Fruit fly (Drosophila melanogaster): Measurements from ENCODE around the gene jdp.

dm6 chr3R:30540196-30540595, 13.4 kb upstream of the jdp start:
- TF ChIP-seq CG12605 (GFP tag; IDR thresholded peaks at IDR 0.05) (peak; percentile 54), D1 (tag; optimal IDR thresholded peaks at IDR 0.05) (no peak), EcR (GFP tag; optimal IDR thresholded peaks at IDR 0.05) (no peak), rn (GFP tag; IDR thresholded peaks at IDR 0.05) (peak; percentile 61), CG8301 (tag; optimal IDR thresholded peaks at IDR 0.05) (peak; percentile 62), fd96Ca (GFP tag; IDR thresholded peaks at IDR 0.05) (peak; percentile 84), CG9948 (tag; optimal IDR thresholded peaks at IDR 0.05) (peak; percentile 40), CG14655 (GFP tag; optimal IDR thresholded peaks at IDR 0.05) (peak; percentile 67)
